Worm (Caenorhabditis elegans) whole organism, L1 larva: ENCODE data around the gene bath-36.

ENCODE experiments used
- C04F5.9 ChIP-seq: sonication (generic microtip); optimal IDR thresholded peaks from 2 replicates; lab custom pipeline; 2016; ENCODE audit warnings: missing genetic modification characterization, missing compliant biosample characterization
- C16A3.4 ChIP-seq: fragments of 150-350 bp; optimal IDR thresholded peaks from 2 replicates; lab custom pipeline; 2014; ENCODE audit warnings: missing biosample characterization, missing genetic modification characterization
- F16B12.6 ChIP-seq: fragments of 150-350 bp; optimal IDR thresholded peaks from 2 replicates; lab custom pipeline; 2014; ENCODE audit warnings: missing biosample characterization, missing genetic modification characterization
- Y116A8C.19 ChIP-seq: sonication (generic microtip); optimal IDR thresholded peaks from 2 replicates; lab custom pipeline; 2016; ENCODE audit warnings: missing compliant biosample characterization, missing genetic modification characterization, borderline replicate concordance
- alr-1 ChIP-seq: fragments of 200-800 bp; sonication (Bioruptor generic); optimal IDR thresholded peaks from 2 replicates; lab custom pipeline; 2018; ENCODE audit warnings: borderline replicate concordance, mild to moderate bottlenecking, missing genetic modification characterization, missing compliant biosample characterization
- aly-2 ChIP-seq: fragments of 150-350 bp; optimal IDR thresholded peaks from 2 replicates; lab custom pipeline; 2014; ENCODE audit warnings: missing biosample characterization, missing genetic modification characterization
- blmp-1 ChIP-seq: fragments of 150-350 bp; optimal IDR thresholded peaks from 2 replicates; lab custom pipeline; 2014; ENCODE audit warnings: missing biosample characterization, missing genetic modification characterization
- ceh-90 ChIP-seq: sonication (generic microtip); optimal IDR thresholded peaks from 2 replicates; lab custom pipeline; 2016; ENCODE audit warnings: missing genetic modification characterization, missing compliant biosample characterization
- dpl-1 ChIP-seq, 3 experiments: fragments of 150-350 bp in 2 of 3; sonication (generic microtip) in 1 of 3; optimal IDR thresholded peaks; 2 replicates each; lab custom pipeline; 2014 to 2017; ENCODE audit warnings: missing biosample characterization in 3 of 3, missing genetic modification characterization in 3 of 3, missing genetic modification reagents in 3 of 3
- dsc-1 ChIP-seq: sonication (generic microtip); optimal IDR thresholded peaks from 2 replicates; lab custom pipeline; 2016; ENCODE audit warnings: mild to moderate bottlenecking, missing genetic modification characterization, missing compliant biosample characterization
- efl-3 ChIP-seq: fragments of 200-800 bp; sonication (Bioruptor generic); optimal IDR thresholded peaks from 2 replicates; lab custom pipeline; 2018; ENCODE audit warnings: mild to moderate bottlenecking, missing genetic modification characterization, missing compliant biosample characterization
- elt-2 ChIP-seq: sonication (generic microtip); optimal IDR thresholded peaks from 2 replicates; lab custom pipeline; 2016; ENCODE audit warnings: missing genetic modification characterization, mild to moderate bottlenecking, inconsistent platforms, missing compliant biosample characterization, missing genetic modification reagents
- elt-3 ChIP-seq, 6 experiments: fragments of 150-350 bp in 1 of 6; sonication (generic microtip); optimal IDR thresholded peaks; 2 replicates each; lab custom pipeline; 2017 to 2018; ENCODE audit warnings: missing biosample characterization in 6 of 6, missing genetic modification characterization in 6 of 6, inconsistent platforms in 1 of 6
- ets-5 ChIP-seq: fragments of 200-800 bp; sonication (Bioruptor generic); IDR thresholded peaks from 2 replicates; pipeline ENCODE4 v1.3.6; 2022; ENCODE audit warnings: missing genetic modification characterization, missing compliant biosample characterization
- fos-1 ChIP-seq: fragments of 150-350 bp; optimal IDR thresholded peaks from 2 replicates; lab custom pipeline; 2014; ENCODE audit warnings: missing biosample characterization, missing genetic modification characterization
- hlh-17 ChIP-seq: fragments of 200-800 bp; sonication (Bioruptor generic); optimal IDR thresholded peaks from 2 replicates; lab custom pipeline; 2018; ENCODE audit warnings: missing genetic modification characterization, mild to moderate bottlenecking, missing compliant biosample characterization, moderate library complexity, borderline replicate concordance
- hlh-4 ChIP-seq: sonication (generic microtip); optimal IDR thresholded peaks from 2 replicates; lab custom pipeline; 2016; ENCODE audit warnings: mild to moderate bottlenecking, missing genetic modification characterization, missing compliant biosample characterization
- isw-1 ChIP-seq: fragments of 200-800 bp; sonication (Bioruptor generic); IDR thresholded peaks from 2 replicates; pipeline ENCODE4 v1.3.6; 2022; ENCODE audit warnings: missing genetic modification characterization, missing compliant biosample characterization
- jun-1 ChIP-seq: fragments of 150-350 bp; optimal IDR thresholded peaks from 2 replicates; lab custom pipeline; 2014; ENCODE audit warnings: missing biosample characterization, missing genetic modification reagents, missing genetic modification characterization
- lin-13 ChIP-seq: fragments of 150-350 bp; optimal IDR thresholded peaks from 2 replicates; lab custom pipeline; 2014; ENCODE audit warnings: missing biosample characterization, missing genetic modification reagents, missing genetic modification characterization
- lin-14 ChIP-seq: fragments of 200-800 bp; sonication (Bioruptor generic); optimal IDR thresholded peaks from 2 replicates; lab custom pipeline; 2018; ENCODE audit warnings: mild to moderate bottlenecking, missing genetic modification characterization, moderate library complexity, missing compliant biosample characterization
- lin-15B ChIP-seq: fragments of 150-350 bp; sonication (generic microtip); optimal IDR thresholded peaks from 3 replicates; lab custom pipeline; 2014; ENCODE audit warnings: missing biosample characterization, missing genetic modification characterization
- lin-35 ChIP-seq, 2 experiments: fragments of 150-350 bp; optimal IDR thresholded peaks; 2 replicates each; lab custom pipeline; 2014; ENCODE audit warnings: missing biosample characterization in 2 of 2, missing genetic modification characterization in 2 of 2, missing genetic modification reagents in 2 of 2
- mab-9 ChIP-seq: fragments of 200-800 bp; sonication (Bioruptor generic); IDR thresholded peaks from 2 replicates; pipeline ENCODE4 v1.3.6; 2022; ENCODE audit warnings: missing genetic modification reagents, missing genetic modification characterization, missing compliant biosample characterization
- mdl-1 ChIP-seq, 2 experiments: fragments of 150-350 bp; optimal IDR thresholded peaks; 2 replicates each; lab custom pipeline; 2014 to 2017; ENCODE audit warnings: missing biosample characterization in 2 of 2, missing genetic modification characterization in 2 of 2, inconsistent platforms in 1 of 2
- nhr-12 ChIP-seq: sonication (generic microtip); optimal IDR thresholded peaks from 2 replicates; lab custom pipeline; 2017; ENCODE audit warnings: missing biosample characterization, missing genetic modification characterization
- nhr-19 ChIP-seq: fragments of 200-800 bp; sonication (Bioruptor generic); conservative IDR thresholded peaks from 2 replicates; pipeline ENCODE4 v1.3.6; 2022; ENCODE audit warnings: missing genetic modification characterization, missing compliant biosample characterization
- nhr-20 ChIP-seq: sonication (generic microtip); optimal IDR thresholded peaks from 2 replicates; lab custom pipeline; 2016; ENCODE audit warnings: mild to moderate bottlenecking, missing genetic modification characterization, missing compliant biosample characterization
- nhr-237 ChIP-seq: fragments of 150-350 bp; optimal IDR thresholded peaks from 2 replicates; lab custom pipeline; 2014; ENCODE audit warnings: missing biosample characterization, missing genetic modification characterization
- nhr-28 ChIP-seq: fragments of 150-350 bp; optimal IDR thresholded peaks from 2 replicates; lab custom pipeline; 2014; ENCODE audit warnings: missing biosample characterization, missing genetic modification characterization
- nhr-47 ChIP-seq: sonication (generic microtip); optimal IDR thresholded peaks from 2 replicates; lab custom pipeline; 2016; ENCODE audit warnings: mild to moderate bottlenecking, missing genetic modification characterization, moderate library complexity, missing compliant biosample characterization
- nhr-84 ChIP-seq: sonication (generic microtip); optimal IDR thresholded peaks from 2 replicates; lab custom pipeline; 2017; ENCODE audit warnings: missing biosample characterization, missing genetic modification characterization
- nhr-85 ChIP-seq: sonication (generic microtip); peaks from one replicate; lab custom pipeline; 2016; ENCODE audit warnings: missing genetic modification characterization, inconsistent platforms, missing compliant biosample characterization
- nhr-90 ChIP-seq: sonication (generic microtip); optimal IDR thresholded peaks from 2 replicates; lab custom pipeline; 2016; ENCODE audit warnings: mild to moderate bottlenecking, missing genetic modification characterization, missing compliant biosample characterization; ENCODE audit not compliant: poor library complexity
- skn-1 ChIP-seq: fragments of 150-350 bp; optimal IDR thresholded peaks from 2 replicates; lab custom pipeline; 2014; ENCODE audit warnings: missing biosample characterization, missing genetic modification characterization
- snpc-4 ChIP-seq: fragments of 150-350 bp; optimal IDR thresholded peaks from 2 replicates; lab custom pipeline; 2014; ENCODE audit warnings: missing biosample characterization, missing genetic modification characterization
- sptf-1 ChIP-seq: fragments of 150-350 bp; optimal IDR thresholded peaks from 2 replicates; lab custom pipeline; 2014; ENCODE audit warnings: missing biosample characterization, missing genetic modification characterization
- swsn-7 ChIP-seq: sonication (generic microtip); optimal IDR thresholded peaks from 2 replicates; lab custom pipeline; 2016; ENCODE audit warnings: missing genetic modification characterization, missing compliant biosample characterization
- tlp-1 ChIP-seq: fragments of 150-350 bp; optimal IDR thresholded peaks from 2 replicates; lab custom pipeline; 2014; ENCODE audit warnings: missing biosample characterization, missing genetic modification characterization
- unc-130 ChIP-seq: fragments of 150-350 bp; optimal IDR thresholded peaks from 2 replicates; lab custom pipeline; 2017; ENCODE audit warnings: missing biosample characterization, missing genetic modification characterization, inconsistent platforms
- unc-30 ChIP-seq: sonication (generic microtip); optimal IDR thresholded peaks from 2 replicates; lab custom pipeline; 2017; ENCODE audit warnings: missing biosample characterization, missing genetic modification characterization
- unc-86 ChIP-seq: sonication (generic microtip); optimal IDR thresholded peaks from 2 replicates; lab custom pipeline; 2016; ENCODE audit warnings: missing genetic modification characterization, missing compliant biosample characterization
- xbp-1 ChIP-seq: sonication (generic microtip); optimal IDR thresholded peaks from 2 replicates; lab custom pipeline; 2016; ENCODE audit warnings: missing genetic modification characterization, missing compliant biosample characterization

The bath-36 gene

DNA sequence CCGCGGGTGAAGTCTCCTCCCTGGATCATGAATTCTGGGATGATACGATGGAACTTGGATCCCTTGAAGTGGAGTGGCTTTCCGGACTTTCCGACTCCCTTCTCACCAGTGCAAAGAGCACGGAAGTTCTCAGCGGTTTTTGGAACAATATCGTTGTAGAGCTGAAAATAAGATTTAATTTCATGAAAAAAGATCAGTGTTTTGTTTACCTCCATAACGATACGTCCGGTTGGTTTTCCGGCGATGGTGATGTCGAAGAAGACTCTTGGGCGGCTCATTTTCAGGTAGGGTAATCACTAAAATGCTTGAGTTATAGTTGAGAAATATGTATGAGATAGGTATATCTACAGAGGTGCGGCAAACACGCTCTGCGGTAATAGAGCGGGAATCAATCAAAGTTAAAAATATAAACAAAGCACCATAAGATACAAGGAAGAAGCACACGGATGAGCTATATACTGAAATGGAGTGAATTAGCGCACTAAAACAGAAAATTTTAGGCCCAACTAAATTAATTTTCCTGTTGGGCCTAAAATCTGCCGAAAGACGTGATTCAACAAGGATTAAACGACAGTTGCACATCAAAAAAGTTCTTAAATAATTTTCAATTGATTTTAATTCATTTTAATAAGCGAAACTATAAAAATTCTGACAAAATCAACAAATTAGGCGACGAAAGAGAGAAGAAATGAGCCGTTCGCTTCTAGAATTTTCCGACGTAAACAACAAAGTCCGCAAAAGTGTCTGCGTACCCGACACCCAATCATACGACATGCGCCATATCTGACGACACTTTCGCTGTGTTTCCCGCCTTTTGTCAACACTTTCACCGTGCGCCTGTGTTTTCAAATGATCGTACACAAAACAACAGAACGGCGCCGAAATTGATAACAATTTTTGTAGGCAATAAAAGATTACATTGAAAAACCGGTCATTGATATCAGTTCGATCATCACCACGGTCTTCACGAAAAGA lies at the start of gene bath-36, which contains the start of gene cyn-7 (continued):
- no peak for TF ChIP-seq mab-9 (GFP tag; lab: Robert Waterston, UW)
- TF ChIP-seq tlp-1 (tag; lab: Kevin White, UChicago): no peak
- peak; percentile 74 for TF ChIP-seq elt-2 (tag; lab: Kevin White, UChicago)
- peak; percentile 58 for TF ChIP-seq lin-15B (tag; lab: Kevin White, UChicago)
- TF ChIP-seq ets-5: no peak
- no peak for TF ChIP-seq nhr-84 (tag; lab: Kevin White, UChicago)
- TF ChIP-seq nhr-28 (tag; lab: Kevin White, UChicago): no peak
- peak; percentile 98 for TF ChIP-seq blmp-1 (tag; lab: Kevin White, UChicago)
- TF ChIP-seq aly-2 (tag; lab: Kevin White, UChicago): no peak
- TF ChIP-seq nhr-47 (tag; lab: Kevin White, UChicago): peak; percentile 90
- no peak for TF ChIP-seq nhr-237 (tag; lab: Kevin White, UChicago)
- TF ChIP-seq jun-1 (tag; lab: Kevin White, UChicago): peak; percentile 75
- TF ChIP-seq skn-1 (tag; lab: Kevin White, UChicago): peak; percentile 55
- peak in 2 of 6 experiments; percentile 81 to 92 for TF ChIP-seq elt-3 (tag; optimal IDR thresholded peaks at IDR 0.05; lab: Kevin White, UChicago)
- peak; percentile 63 for TF ChIP-seq unc-86 (tag; lab: Kevin White, UChicago)
- peak; percentile 90 for TF ChIP-seq swsn-7
- peak; percentile 40 for TF ChIP-seq fos-1 (tag; lab: Kevin White, UChicago)
- TF ChIP-seq unc-130 (tag; lab: Kevin White, UChicago): peak; percentile 62
- peak; percentile 93 for TF ChIP-seq lin-14 (GFP tag; lab: Kevin White, UChicago)
- no peak for TF ChIP-seq nhr-12 (tag; lab: Kevin White, UChicago)
- no peak for TF ChIP-seq alr-1 (tag; lab: Kevin White, UChicago)
- peak; percentile 7 for TF ChIP-seq lin-13
- TF ChIP-seq nhr-85: peak; percentile 93
- TF ChIP-seq isw-1 (GFP tag; lab: Robert Waterston, UW): peak; percentile 67
- TF ChIP-seq efl-3 (GFP tag; lab: Kevin White, UChicago): no peak
- peak; percentile 92 for TF ChIP-seq F16B12.6 (tag; lab: Kevin White, UChicago)
- TF ChIP-seq mdl-1 (tag; optimal IDR thresholded peaks at IDR 0.05; lab: Kevin White, UChicago): peak in 1 of 2 experiments; percentile 71
- no peak for TF ChIP-seq ceh-90 (tag; lab: Kevin White, UChicago)
- TF ChIP-seq hlh-17 (GFP tag; lab: Kevin White, UChicago): no peak
- peak; percentile 74 to 83 (median 82) for TF ChIP-seq dpl-1 (GFP tag; optimal IDR thresholded peaks at IDR 0.05; lab: Kevin White, UChicago)
- TF ChIP-seq xbp-1 (tag; lab: Kevin White, UChicago): peak; percentile 86
- no peak for TF ChIP-seq Y116A8C.19 (tag; lab: Kevin White, UChicago)
- TF ChIP-seq sptf-1: no peak
- peak; percentile 87 for TF ChIP-seq nhr-19 (GFP tag; lab: Robert Waterston, UW)
- TF ChIP-seq unc-30 (tag; lab: Kevin White, UChicago): no peak

DNA sequence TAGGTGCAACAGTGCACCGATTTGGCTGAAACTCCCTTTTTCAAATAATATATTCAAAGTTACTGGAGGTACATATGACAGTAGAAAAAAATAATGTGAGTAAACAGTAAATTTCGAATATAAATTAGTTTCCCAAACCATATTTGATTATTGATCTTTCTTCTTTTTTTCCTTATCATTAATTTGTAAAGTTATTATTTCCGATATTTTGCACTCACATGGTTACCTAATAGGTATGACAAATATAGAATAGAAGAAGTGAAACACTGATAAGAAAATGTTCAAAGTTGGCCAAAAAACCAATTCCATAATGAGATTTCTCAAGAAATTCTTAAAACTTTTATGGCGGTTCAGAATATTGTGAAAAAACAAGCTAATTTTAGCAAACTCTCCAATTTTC lies 47.9 kb upstream of the bath-36 start:
- TF ChIP-seq C04F5.9 (tag; lab: Kevin White, UChicago) (no peak), dpl-1 (GFP tag; optimal IDR thresholded peaks at IDR 0.05; lab: Kevin White, UChicago) (no peak), dsc-1 (no peak), unc-30 (tag; lab: Kevin White, UChicago) (no peak), lin-35 (GFP tag; optimal IDR thresholded peaks at IDR 0.05; lab: Kevin White, UChicago) (peak in 1 of 2 experiments; percentile 17), mab-9 (GFP tag; lab: Robert Waterston, UW) (no peak), C16A3.4 (tag; lab: Kevin White, UChicago) (no peak), snpc-4 (tag; lab: Kevin White, UChicago) (no peak), ceh-90 (tag; lab: Kevin White, UChicago) (no peak), alr-1 (tag; lab: Kevin White, UChicago) (no peak), hlh-4 (no peak), nhr-20 (tag; lab: Kevin White, UChicago) (no peak), elt-2 (tag; lab: Kevin White, UChicago) (peak; percentile 48), nhr-90 (tag; lab: Kevin White, UChicago) (no peak), unc-86 (tag; lab: Kevin White, UChicago) (no peak)
